Worm (Caenorhabditis elegans) whole organism, late embryonic: ENCODE results near the gene nex-1.

Experiments used
- ceh-6 ChIP-seq: fragments of 200-800 bp; sonication (Bioruptor generic); optimal IDR thresholded peaks from 2 replicates; lab custom pipeline; 2018; ENCODE audit warnings: mild to moderate bottlenecking, missing genetic modification characterization, missing compliant biosample characterization
- nfya-1 ChIP-seq: sonication (generic microtip); optimal IDR thresholded peaks from 2 replicates; lab custom pipeline; 2017; ENCODE audit warnings: missing genetic modification characterization, mild to moderate bottlenecking, missing compliant biosample characterization, antibody characterized with exemption, moderate library complexity
- pha-4 ChIP-seq: fragments of 150-350 bp; optimal IDR thresholded peaks from 2 replicates; lab custom pipeline; 2018; ENCODE audit warnings: missing biosample characterization, missing genetic modification reagents, missing genetic modification characterization
- tbx-2 ChIP-seq: sonication (generic microtip); optimal IDR thresholded peaks from 2 replicates; lab custom pipeline; 2016; ENCODE audit warnings: missing genetic modification characterization, missing compliant biosample characterization
- unc-42 ChIP-seq: sonication (generic microtip); optimal IDR thresholded peaks from 2 replicates; lab custom pipeline; 2016; ENCODE audit warnings: missing genotype, missing genetic modification characterization, missing compliant biosample characterization

DNA sequence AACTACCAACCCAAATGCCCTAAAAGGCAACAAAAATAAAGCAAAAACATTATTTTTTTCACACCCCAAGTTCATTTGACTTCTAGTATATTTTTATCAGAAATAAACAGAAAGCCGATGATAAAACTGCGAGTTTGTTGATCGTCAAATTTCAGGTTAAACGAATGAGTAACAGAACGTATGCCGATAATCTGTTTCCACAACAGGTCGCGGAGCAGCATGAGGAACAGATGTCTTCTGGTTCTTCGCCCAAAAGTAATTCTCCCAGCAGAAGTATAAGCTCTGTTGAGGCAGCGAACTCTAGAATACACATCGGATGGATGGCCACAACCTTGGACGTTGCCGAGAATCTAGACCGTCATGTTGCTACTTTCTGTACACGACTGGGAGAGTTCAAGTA is 5.0 kb downstream of the nex-1 start, which contains the start of gene prmt-5:
- TF ChIP-seq ceh-6 (GFP tag; lab: Kevin White, UChicago) (no peak), pha-4 (tag; lab: Kevin White, UChicago) (no peak), tbx-2 (tag; lab: Kevin White, UChicago) (no peak), unc-42 (tag; lab: Kevin White, UChicago) (no peak), nfya-1 (tag; lab: Kevin White, UChicago) (no peak)
